Worm (Caenorhabditis elegans) whole organism, L1 larva: ENCODE results near the gene D1053.4.
A peak's percentile ranks its signal among the peaks of the same experiment; 100 is the strongest.

Experiments
- F16B12.6 ChIP-seq: fragments of 150-350 bp; optimal IDR thresholded peaks from 2 replicates; lab custom pipeline; 2014; ENCODE audit warnings: missing biosample characterization, missing genetic modification characterization
- blmp-1 ChIP-seq: fragments of 150-350 bp; optimal IDR thresholded peaks from 2 replicates; lab custom pipeline; 2014; ENCODE audit warnings: missing biosample characterization, missing genetic modification characterization
- ceh-82 ChIP-seq, 3 experiments: fragments of 150-350 bp in 1 of 3; sonication (generic microtip) in 2 of 3; optimal IDR thresholded peaks; 2 replicates each; lab custom pipeline; 2014 to 2017; ENCODE audit warnings: missing biosample characterization in 3 of 3, missing genetic modification characterization in 3 of 3
- efl-1 ChIP-seq, 4 experiments: fragments of 150-350 bp; optimal IDR thresholded peaks in 3 of 4; peaks in 1 of 4; 1 replicate in 1 of 4; 2 replicates in 3 of 4; lab custom pipeline; 2014; ENCODE audit warnings: missing biosample characterization in 2 of 4, missing genetic modification characterization in 2 of 4, missing genetic modification reagents in 2 of 4
- mep-1 ChIP-seq: fragments of 150-350 bp; optimal IDR thresholded peaks from 2 replicates; lab custom pipeline; 2014; ENCODE audit warnings: missing biosample characterization, missing genetic modification characterization
- nhr-11 ChIP-seq: fragments of 150-350 bp; optimal IDR thresholded peaks from 2 replicates; lab custom pipeline; 2014; ENCODE audit warnings: missing biosample characterization, missing genetic modification characterization
- nhr-12 ChIP-seq: sonication (generic microtip); optimal IDR thresholded peaks from 2 replicates; lab custom pipeline; 2017; ENCODE audit warnings: missing biosample characterization, missing genetic modification characterization
- nhr-19 ChIP-seq: fragments of 200-800 bp; sonication (Bioruptor generic); conservative IDR thresholded peaks from 2 replicates; pipeline ENCODE4 v1.3.6; 2022; ENCODE audit warnings: missing genetic modification characterization, missing compliant biosample characterization
- nhr-76 ChIP-seq: sonication (generic microtip); optimal IDR thresholded peaks from 2 replicates; lab custom pipeline; 2017; ENCODE audit warnings: missing biosample characterization, missing genetic modification characterization
- pqm-1 ChIP-seq: sonication (generic microtip); optimal IDR thresholded peaks from 3 replicates; lab custom pipeline; 2017; ENCODE audit warnings: missing biosample characterization, missing genetic modification characterization
- rnt-1 ChIP-seq: sonication (generic microtip); optimal IDR thresholded peaks from 2 replicates; lab custom pipeline; 2016; ENCODE audit warnings: mild to moderate bottlenecking, missing genetic modification characterization, moderate library complexity, missing compliant biosample characterization
- skn-1 ChIP-seq: fragments of 150-350 bp; optimal IDR thresholded peaks from 2 replicates; lab custom pipeline; 2014; ENCODE audit warnings: missing biosample characterization, missing genetic modification characterization
- snpc-4 ChIP-seq: fragments of 150-350 bp; optimal IDR thresholded peaks from 2 replicates; lab custom pipeline; 2014; ENCODE audit warnings: missing biosample characterization, missing genetic modification characterization
- unc-62 ChIP-seq: fragments of 150-350 bp; optimal IDR thresholded peaks from 2 replicates; lab custom pipeline; 2014; ENCODE audit warnings: missing biosample characterization, missing genetic modification reagents, missing genetic modification characterization

- TF ChIP-seq nhr-11 (no peak), snpc-4 (tag; lab: Kevin White, UChicago) (no peak), pqm-1 (no peak), blmp-1 (tag; lab: Kevin White, UChicago) (no peak), skn-1 (no peak), unc-62 (GFP tag; lab: Kevin White, UChicago) (no peak), nhr-76 (no peak), nhr-19 (GFP tag; lab: Robert Waterston, UW) (no peak), ceh-82 (tag; optimal IDR thresholded peaks at IDR 0.05; lab: Kevin White, UChicago) (no peak), nhr-12 (tag; lab: Kevin White, UChicago) (no peak), rnt-1 (tag; lab: Kevin White, UChicago) (no peak), efl-1 (optimal IDR thresholded peaks at IDR 0.05; lab: Kevin White, UChicago) (no peak), efl-1 (GFP tag; optimal IDR thresholded peaks at IDR 0.05 in 1 of 2; lab: Kevin White, UChicago) (peak in 1 of 2 experiments; percentile 29), mep-1 (tag; lab: Kevin White, UChicago) (no peak), F16B12.6 (tag; lab: Kevin White, UChicago) (no peak)
Observed at ce11 chrX:11769278-11769677, 45.7 kb upstream of the D1053.4 start, which contains the start of gene ttx-3.
